Fruit fly (Drosophila melanogaster): ENCODE results near the gene CG3909.

CG3909 gene

dm6 chr3R:10059358-10059757 is 16.3 kb downstream of the CG3909 start:
- no peak for TF ChIP-seq Sin3A (optimal IDR thresholded peaks at IDR 0.05)
- TF ChIP-seq h (optimal IDR thresholded peaks at IDR 0.05) = no peak
- TF ChIP-seq Myc (optimal IDR thresholded peaks at IDR 0.05) = no peak
- TF ChIP-seq psq (optimal IDR thresholded peaks at IDR 0.05) = no peak
- TF ChIP-seq insv (optimal IDR thresholded peaks at IDR 0.05) = no peak
- TF ChIP-seq ttk (optimal IDR thresholded peaks at IDR 0.05) = no peak

- TF ChIP-seq ttk (optimal IDR thresholded peaks at IDR 0.05) = no peak
- TF ChIP-seq insv (optimal IDR thresholded peaks at IDR 0.05) = no peak
- TF ChIP-seq Sin3A (optimal IDR thresholded peaks at IDR 0.05) = no peak
- no peak for TF ChIP-seq Myc (optimal IDR thresholded peaks at IDR 0.05)
- TF ChIP-seq psq (optimal IDR thresholded peaks at IDR 0.05) = no peak
- TF ChIP-seq h (optimal IDR thresholded peaks at IDR 0.05) = no peak
Observed at dm6 chr3R:10059952-10060351, 16.9 kb downstream of the CG3909 start, which contains the start of gene Npc2c. Gene Npc2c (plus strand): TSS chr3R:10060252.

dm6 chr3R:10062324-10062723 is 19.3 kb downstream of the CG3909 start, which contains the start of gene CG33630:
Gene CG33630 (plus strand): TSS chr3R:10062624.
- no peak for TF ChIP-seq psq (optimal IDR thresholded peaks at IDR 0.05)

dm6 chr3R:10063707-10064106 is 20.6 kb downstream of the CG3909 start, which contains the start of gene CG33631:
Gene CG33631 (plus strand): TSS chr3R:10064007.
- TF ChIP-seq psq (optimal IDR thresholded peaks at IDR 0.05) = no peak

- TF ChIP-seq insv (optimal IDR thresholded peaks at IDR 0.05) (no peak), h (optimal IDR thresholded peaks at IDR 0.05) (no peak)
Observed at dm6 chr3R:10066470-10066869, 23.4 kb downstream of the CG3909 start, which contains the start of gene CG33783. Gene CG33783 (plus strand): TSS chr3R:10066770.

dm6 chr3R:10067605-10068004 is 24.5 kb downstream of the CG3909 start, which contains the start of gene CG33784:
Gene CG33784 (plus strand): TSS chr3R:10067905.
- no peak for TF ChIP-seq Sin3A (optimal IDR thresholded peaks at IDR 0.05)
- no peak for TF ChIP-seq psq (optimal IDR thresholded peaks at IDR 0.05)
- TF ChIP-seq insv (optimal IDR thresholded peaks at IDR 0.05) = no peak
- no peak for TF ChIP-seq Myc (optimal IDR thresholded peaks at IDR 0.05)
- TF ChIP-seq h (optimal IDR thresholded peaks at IDR 0.05) = no peak
- TF ChIP-seq ttk (optimal IDR thresholded peaks at IDR 0.05) = no peak

dm6 chr3R:10068780-10069179 is 25.7 kb downstream of the CG3909 start:
- TF ChIP-seq ttk (optimal IDR thresholded peaks at IDR 0.05) = no peak
- TF ChIP-seq insv (optimal IDR thresholded peaks at IDR 0.05) = no peak
- TF ChIP-seq Myc (optimal IDR thresholded peaks at IDR 0.05) = no peak
- no peak for TF ChIP-seq Sin3A (optimal IDR thresholded peaks at IDR 0.05)
- TF ChIP-seq h (optimal IDR thresholded peaks at IDR 0.05) = no peak
- TF ChIP-seq psq (optimal IDR thresholded peaks at IDR 0.05) = no peak

dm6 chr3R:10070195-10070594 is 27.1 kb downstream of the CG3909 start:
- TF ChIP-seq insv (optimal IDR thresholded peaks at IDR 0.05) = no peak
- no peak for TF ChIP-seq psq (optimal IDR thresholded peaks at IDR 0.05)
- no peak for TF ChIP-seq h (optimal IDR thresholded peaks at IDR 0.05)
- no peak for TF ChIP-seq Sin3A (optimal IDR thresholded peaks at IDR 0.05)
- no peak for TF ChIP-seq Myc (optimal IDR thresholded peaks at IDR 0.05)
- no peak for TF ChIP-seq ttk (optimal IDR thresholded peaks at IDR 0.05)

- TF ChIP-seq insv (optimal IDR thresholded peaks at IDR 0.05) = no peak
- TF ChIP-seq ttk (optimal IDR thresholded peaks at IDR 0.05) = no peak
- no peak for TF ChIP-seq h (optimal IDR thresholded peaks at IDR 0.05)
- no peak for TF ChIP-seq Myc (optimal IDR thresholded peaks at IDR 0.05)
- no peak for TF ChIP-seq psq (optimal IDR thresholded peaks at IDR 0.05)
- no peak for TF ChIP-seq Sin3A (optimal IDR thresholded peaks at IDR 0.05)
Observed at dm6 chr3R:10070817-10071216, 27.7 kb downstream of the CG3909 start, which contains the start of gene nerfin-2. Gene nerfin-2 (plus strand): TSS chr3R:10071117.

dm6 chr3R:10075323-10075788 is 32.3 kb downstream of the CG3909 start, which contains the start of gene Alp13:
Gene Alp13 (minus strand): TSS chr3R:10075373.
- TF ChIP-seq insv (optimal IDR thresholded peaks at IDR 0.05) (no peak), Sin3A (optimal IDR thresholded peaks at IDR 0.05) (no peak), h (optimal IDR thresholded peaks at IDR 0.05) (no peak), Myc (optimal IDR thresholded peaks at IDR 0.05) (no peak), psq (optimal IDR thresholded peaks at IDR 0.05) (no peak), ttk (optimal IDR thresholded peaks at IDR 0.05) (no peak)

dm6 chr3R:10076665-10077064 is 33.6 kb downstream of the CG3909 start:
- no peak for TF ChIP-seq Myc (optimal IDR thresholded peaks at IDR 0.05)
- no peak for TF ChIP-seq insv (optimal IDR thresholded peaks at IDR 0.05)
- TF ChIP-seq psq (optimal IDR thresholded peaks at IDR 0.05) = no peak
- TF ChIP-seq ttk (optimal IDR thresholded peaks at IDR 0.05) = no peak

- no peak for TF ChIP-seq h (optimal IDR thresholded peaks at IDR 0.05)
- no peak for TF ChIP-seq Myc (optimal IDR thresholded peaks at IDR 0.05)
- no peak for TF ChIP-seq Sin3A (optimal IDR thresholded peaks at IDR 0.05)
- TF ChIP-seq ttk (optimal IDR thresholded peaks at IDR 0.05) = no peak
- TF ChIP-seq insv (optimal IDR thresholded peaks at IDR 0.05) = no peak
- TF ChIP-seq psq (optimal IDR thresholded peaks at IDR 0.05) = no peak
Observed at dm6 chr3R:10078468-10079143, 35.5 kb downstream of the CG3909 start.

dm6 chr3R:10079267-10079987 is 36.4 kb downstream of the CG3909 start:
- TF ChIP-seq Myc (optimal IDR thresholded peaks at IDR 0.05) (no peak), ttk (optimal IDR thresholded peaks at IDR 0.05) (no peak)
